Fruit fly (Drosophila melanogaster) whole organism, embryonic: ENCODE results near the gene FoxL1.

Experiments used
- B-H1 ChIP-seq: fragments of 200-800 bp; sonication (Bioruptor generic); IDR thresholded peaks from 3 replicates; pipeline ENCODE4 v1.3.6; 2022; ENCODE audit warnings: missing biosample characterization, missing genetic modification characterization
- CG10209 ChIP-seq: fragments of 200-800 bp; sonication (Bioruptor generic); optimal IDR thresholded peaks from 3 replicates; lab custom pipeline; 2017; ENCODE audit warnings: missing biosample characterization, mild to moderate bottlenecking, missing genetic modification characterization, missing genetic modification reagents
- CG10979 ChIP-seq: fragments of 200-800 bp; sonication (Bioruptor generic); optimal IDR thresholded peaks from 2 replicates; lab custom pipeline; 2018; ENCODE audit warnings: missing biosample characterization, mild to moderate bottlenecking, missing genetic modification characterization, moderate library complexity
- CG12942 ChIP-seq: fragments of 200-800 bp; sonication (Bioruptor generic); optimal IDR thresholded peaks from 3 replicates; lab custom pipeline; 2016; ENCODE audit warnings: missing biosample characterization, missing genetic modification characterization
- CG13123 ChIP-seq: fragments of 200-800 bp; sonication (Bioruptor generic); optimal IDR thresholded peaks from 2 replicates; lab custom pipeline; 2016; ENCODE audit warnings: missing biosample characterization, missing genetic modification characterization
- CG15696 ChIP-seq: fragments of 200-800 bp; sonication (Bioruptor generic); optimal IDR thresholded peaks from 2 replicates; lab custom pipeline; 2019; ENCODE audit warnings: missing biosample characterization, mild to moderate bottlenecking, missing genetic modification characterization, moderate library complexity
- CG1602 ChIP-seq: fragments of 200-800 bp; sonication (Bioruptor generic); optimal IDR thresholded peaks from 3 replicates; lab custom pipeline; 2016; ENCODE audit warnings: missing biosample characterization, missing genetic modification characterization
- CG16815 ChIP-seq: fragments of 200-800 bp; sonication (Bioruptor generic); optimal IDR thresholded peaks from 3 replicates; lab custom pipeline; 2017; ENCODE audit warnings: missing biosample characterization, mild to moderate bottlenecking, missing genetic modification characterization
- CG17361 ChIP-seq: fragments of 200-800 bp; sonication (Bioruptor generic); IDR thresholded peaks from 3 replicates; pipeline ENCODE4 v1.3.6; 2022; ENCODE audit warnings: missing biosample characterization, missing genetic modification characterization
- CG2199 ChIP-seq: fragments of 200-800 bp; sonication (Bioruptor generic); IDR thresholded peaks from 3 replicates; pipeline ENCODE4 v1.3.6; 2022; ENCODE audit warnings: missing biosample characterization, missing genetic modification characterization
- CG33557 ChIP-seq: fragments of 200-800 bp; sonication (Bioruptor generic); optimal IDR thresholded peaks from 2 replicates; lab custom pipeline; 2019; ENCODE audit warnings: missing biosample characterization, mild to moderate bottlenecking, missing genetic modification characterization, moderate library complexity
- CG3407 ChIP-seq: fragments of 200-800 bp; sonication (Bioruptor generic); optimal IDR thresholded peaks from 2 replicates; lab custom pipeline; 2018; ENCODE audit warnings: missing biosample characterization, mild to moderate bottlenecking, missing genetic modification characterization
- CG4404 ChIP-seq: fragments of 200-800 bp; sonication (Bioruptor generic); IDR thresholded peaks from 2 replicates; pipeline ENCODE4 v1.3.6; 2022; ENCODE audit warnings: missing biosample characterization, missing genetic modification characterization
- CG8765 ChIP-seq: fragments of 200-800 bp; sonication (Bioruptor generic); IDR thresholded peaks from 2 replicates; pipeline ENCODE4 v1.3.6; 2022; ENCODE audit warnings: missing biosample characterization, missing genetic modification characterization
- CG8924 ChIP-seq: fragments of 200-800 bp; optimal IDR thresholded peaks from 3 replicates; lab custom pipeline; 2019; ENCODE audit warnings: missing biosample characterization, mild to moderate bottlenecking, missing genetic modification characterization, moderate library complexity
- CG9727 ChIP-seq: fragments of 200-800 bp; sonication (Bioruptor generic); optimal IDR thresholded peaks from 3 replicates; lab custom pipeline; 2017; ENCODE audit warnings: missing biosample characterization, mild to moderate bottlenecking, missing genetic modification characterization
- Dad ChIP-seq: fragments of 200-800 bp; sonication (Bioruptor generic); optimal IDR thresholded peaks from 3 replicates; lab custom pipeline; 2016; ENCODE audit warnings: missing biosample characterization, missing genetic modification characterization
- Doc3 ChIP-seq: fragments of 200-800 bp; sonication (Bioruptor generic); IDR thresholded peaks from 3 replicates; pipeline ENCODE4 v1.3.6; 2022; ENCODE audit warnings: missing biosample characterization, missing genetic modification characterization; ENCODE audit not compliant: partially characterized antibody
- ERR ChIP-seq: fragments of 200-800 bp; sonication (Bioruptor generic); optimal IDR thresholded peaks from 2 replicates; lab custom pipeline; 2016; ENCODE audit warnings: missing biosample characterization, missing genetic modification characterization
- Lhr ChIP-seq: fragments of 200-800 bp; sonication (Bioruptor generic); optimal IDR thresholded peaks from 3 replicates; lab custom pipeline; 2017; ENCODE audit warnings: mild to moderate bottlenecking, missing biosample characterization, missing genetic modification reagents, missing genetic modification characterization
- Max ChIP-seq: fragments of 200-800 bp; sonication (Bioruptor generic); optimal IDR thresholded peaks from 2 replicates; lab custom pipeline; 2016; ENCODE audit warnings: missing biosample characterization, mild to moderate bottlenecking, missing genetic modification characterization
- Nf-YA ChIP-seq: fragments of 200-800 bp; sonication (Bioruptor generic); IDR thresholded peaks from 2 replicates; pipeline ENCODE4 v1.3.6; 2022; ENCODE audit warnings: missing biosample characterization, missing genetic modification characterization
- Oaz ChIP-seq: fragments of 200-800 bp; sonication (Bioruptor generic); IDR thresholded peaks from 2 replicates; pipeline ENCODE4 v1.3.6; 2022; ENCODE audit warnings: missing biosample characterization, missing genetic modification characterization
- Oli ChIP-seq: fragments of 200-800 bp; sonication (Bioruptor generic); optimal IDR thresholded peaks from 2 replicates; lab custom pipeline; 2018; ENCODE audit warnings: missing biosample characterization, mild to moderate bottlenecking, missing genetic modification characterization, moderate library complexity
- Rfx ChIP-seq: fragments of 200-800 bp; sonication (Bioruptor generic); IDR thresholded peaks from 2 replicates; pipeline ENCODE4 v1.3.6; 2022; ENCODE audit warnings: missing biosample characterization, missing genetic modification characterization
- Xrp1 ChIP-seq: fragments of 200-800 bp; sonication (Bioruptor generic); IDR thresholded peaks from 2 replicates; pipeline ENCODE4 v1.3.6; 2022; ENCODE audit warnings: missing biosample characterization, missing genetic modification characterization
- al ChIP-seq: fragments of 200-800 bp; sonication (Bioruptor generic); IDR thresholded peaks from 2 replicates; pipeline ENCODE4 v1.3.6; 2022; ENCODE audit warnings: missing biosample characterization, missing genetic modification characterization
- aop ChIP-seq: fragments of 200-800 bp; sonication (Bioruptor generic); IDR thresholded peaks from 2 replicates; pipeline ENCODE4 v1.3.6; 2022; ENCODE audit warnings: missing biosample characterization, missing genetic modification characterization
- dimm ChIP-seq: fragments of 200-800 bp; sonication (Bioruptor generic); IDR thresholded peaks from 2 replicates; pipeline ENCODE4 v1.3.6; 2022; ENCODE audit warnings: missing biosample characterization, missing genetic modification characterization
- dmrt11E ChIP-seq: fragments of 200-800 bp; sonication (Bioruptor generic); optimal IDR thresholded peaks from 3 replicates; lab custom pipeline; 2018; ENCODE audit warnings: missing biosample characterization, mild to moderate bottlenecking, missing genetic modification characterization, moderate library complexity
- dysf ChIP-seq: fragments of 200-800 bp; sonication (Bioruptor generic); IDR thresholded peaks from 3 replicates; pipeline ENCODE4 v1.3.6; 2022; ENCODE audit warnings: missing biosample characterization, missing genetic modification characterization
- fd96Cb ChIP-seq: fragments of 200-800 bp; sonication (Bioruptor generic); optimal IDR thresholded peaks from 2 replicates; lab custom pipeline; 2018; ENCODE audit warnings: missing biosample characterization, mild to moderate bottlenecking, missing genetic modification characterization, moderate library complexity
- gcm ChIP-seq: fragments of 200-800 bp; sonication (Bioruptor generic); optimal IDR thresholded peaks from 2 replicates; lab custom pipeline; 2019; ENCODE audit warnings: missing biosample characterization, mild to moderate bottlenecking, missing genetic modification characterization, moderate library complexity
- gfzf ChIP-seq: fragments of 200-800 bp; sonication (Bioruptor generic); optimal IDR thresholded peaks from 2 replicates; lab custom pipeline; 2016; ENCODE audit warnings: missing biosample characterization, mild to moderate bottlenecking, missing genetic modification characterization, moderate library complexity
- inv ChIP-seq: fragments of 200-800 bp; sonication (Bioruptor generic); IDR thresholded peaks from 2 replicates; pipeline ENCODE4 v1.3.6; 2022; ENCODE audit warnings: missing biosample characterization, missing genetic modification characterization; ENCODE audit not compliant: partially characterized antibody
- nau ChIP-seq: fragments of 200-800 bp; sonication (Bioruptor generic); optimal IDR thresholded peaks from 3 replicates; lab custom pipeline; 2017; ENCODE audit warnings: missing biosample characterization, mild to moderate bottlenecking, missing genetic modification characterization, missing genetic modification reagents
- nerfin-1 ChIP-seq: fragments of 200-800 bp; sonication (Bioruptor generic); optimal IDR thresholded peaks from 3 replicates; lab custom pipeline; 2019; ENCODE audit warnings: missing biosample characterization, mild to moderate bottlenecking, missing genetic modification characterization, moderate library complexity
- peb ChIP-seq: fragments of 200-800 bp; sonication (Bioruptor generic); IDR thresholded peaks from 2 replicates; pipeline ENCODE4 v1.3.6; 2022; ENCODE audit warnings: missing biosample characterization, missing genetic modification characterization
- phol ChIP-seq: fragments of 200-800 bp; sonication (Bioruptor generic); optimal IDR thresholded peaks from 3 replicates; lab custom pipeline; 2018; ENCODE audit warnings: missing biosample characterization, mild to moderate bottlenecking, missing genetic modification characterization, moderate library complexity
- pros ChIP-seq: fragments of 200-800 bp; sonication (Bioruptor generic); optimal IDR thresholded peaks from 3 replicates; lab custom pipeline; 2019; ENCODE audit warnings: missing biosample characterization, mild to moderate bottlenecking, missing genetic modification characterization, moderate library complexity
- row ChIP-seq: fragments of 200-800 bp; sonication (Bioruptor generic); IDR thresholded peaks from 3 replicates; pipeline ENCODE4 v1.3.6; 2022; ENCODE audit warnings: missing biosample characterization, missing genetic modification characterization
- run ChIP-seq: fragments of 200-800 bp; sonication (Bioruptor generic); optimal IDR thresholded peaks from 3 replicates; lab custom pipeline; 2018; ENCODE audit warnings: missing biosample characterization, mild to moderate bottlenecking, missing genetic modification characterization
- sqz ChIP-seq: fragments of 200-800 bp; sonication (Bioruptor generic); optimal IDR thresholded peaks from 3 replicates; lab custom pipeline; 2018; ENCODE audit warnings: missing biosample characterization, mild to moderate bottlenecking, missing genetic modification characterization
- stwl ChIP-seq: fragments of 200-800 bp; sonication (Bioruptor generic); optimal IDR thresholded peaks from 3 replicates; lab custom pipeline; 2018; ENCODE audit warnings: missing biosample characterization, mild to moderate bottlenecking, missing genetic modification characterization, moderate library complexity
- tin ChIP-seq: fragments of 200-800 bp; sonication (Bioruptor generic); optimal IDR thresholded peaks from 3 replicates; lab custom pipeline; 2016; ENCODE audit warnings: missing biosample characterization, missing genetic modification characterization
- twi ChIP-seq: fragments of 200-800 bp; optimal IDR thresholded peaks from 2 replicates; lab custom pipeline; 2019; ENCODE audit warnings: missing biosample characterization, mild to moderate bottlenecking, missing genetic modification characterization, moderate library complexity
- wdn ChIP-seq: fragments of 200-800 bp; sonication (Bioruptor generic); IDR thresholded peaks from 2 replicates; pipeline ENCODE4 v1.3.6; 2022; ENCODE audit warnings: missing biosample characterization, missing genetic modification characterization
- zen ChIP-seq: fragments of 200-800 bp; sonication (Bioruptor generic); optimal IDR thresholded peaks from 3 replicates; lab custom pipeline; 2018; ENCODE audit warnings: missing biosample characterization, mild to moderate bottlenecking, missing genetic modification characterization, moderate library complexity
- zen2 ChIP-seq: fragments of 200-800 bp; sonication (Bioruptor generic); IDR thresholded peaks from 3 replicates; pipeline ENCODE4 v1.3.6; 2022; ENCODE audit warnings: missing biosample characterization, missing genetic modification characterization; ENCODE audit not compliant: partially characterized antibody
- zfh1 ChIP-seq: fragments of 200-800 bp; sonication (Bioruptor generic); IDR thresholded peaks from 3 replicates; pipeline ENCODE4 v1.3.6; 2022; ENCODE audit warnings: missing biosample characterization, missing genetic modification characterization

FoxL1 gene

dm6 chr3L:3977622-3978355, 40.9 kb upstream of the FoxL1 start (continued):
- TF ChIP-seq Oaz: no peak
- TF ChIP-seq Max (GFP tag; lab: Kevin White, UChicago): no peak
- TF ChIP-seq CG15696 (tag; lab: Kevin White, UChicago): peak; percentile 87
- peak; percentile 2 for TF ChIP-seq twi (tag; lab: Kevin White, UChicago)
- TF ChIP-seq zfh1 (GFP tag; lab: Robert Waterston, UW): 0 out of 3 replicates have a peak, but pooled peaks have one; percentile 20
- no peak for TF ChIP-seq Lhr (GFP tag; lab: Kevin White, UChicago)
- peak; percentile 5 for TF ChIP-seq CG1602 (GFP tag; lab: Kevin White, UChicago)
- TF ChIP-seq CG10979 (tag; lab: Kevin White, UChicago): peak; percentile 76
- TF ChIP-seq row: peak; percentile 54
- peak; percentile 60 for TF ChIP-seq phol
- TF ChIP-seq CG8765 (GFP tag; lab: Robert Waterston, UW): peak; percentile 52; the same call in 1 of the 2 replicates
- TF ChIP-seq Dad (GFP tag; lab: Kevin White, UChicago): no peak
- TF ChIP-seq Oli (tag; lab: Kevin White, UChicago): peak; percentile 20
- TF ChIP-seq nau (GFP tag; lab: Kevin White, UChicago): no peak
- TF ChIP-seq fd96Cb: peak; percentile 36
- TF ChIP-seq wdn (GFP tag; lab: Robert Waterston, UW): no peak
- TF ChIP-seq stwl (tag; lab: Kevin White, UChicago): peak; percentile 27
- no peak for TF ChIP-seq inv
- TF ChIP-seq pros (GFP tag; lab: Kevin White, UChicago): peak; percentile 90
- no peak for TF ChIP-seq nerfin-1 (tag; lab: Kevin White, UChicago)
- peak; percentile 23 for TF ChIP-seq tin (GFP tag; lab: Kevin White, UChicago)
- TF ChIP-seq dmrt11E: peak; percentile 90
- TF ChIP-seq al (GFP tag; lab: Robert Waterston, UW): no peak
- TF ChIP-seq gcm (GFP tag; lab: Kevin White, UChicago): peak; percentile 19
- no peak for TF ChIP-seq Doc3 (GFP tag; lab: Robert Waterston, UW)
- no peak for TF ChIP-seq Rfx
- TF ChIP-seq dimm (GFP tag; lab: Robert Waterston, UW): no peak
- no peak for TF ChIP-seq peb (GFP tag; lab: Robert Waterston, UW)
- peak; percentile 89 for TF ChIP-seq sqz (GFP tag; lab: Kevin White, UChicago)
- peak; percentile 9 for TF ChIP-seq CG10209 (GFP tag; lab: Kevin White, UChicago)
- TF ChIP-seq CG8924: peak; percentile 48
- TF ChIP-seq CG16815 (GFP tag; lab: Kevin White, UChicago): peak; percentile 40
- TF ChIP-seq zen2 (GFP tag; lab: Robert Waterston, UW): no peak
- peak; percentile 64 for TF ChIP-seq Xrp1 (GFP tag; lab: Robert Waterston, UW)
- no peak for TF ChIP-seq CG13123 (GFP tag; lab: Kevin White, UChicago)
- peak; percentile 54 for TF ChIP-seq CG33557 (GFP tag; lab: Kevin White, UChicago)
- TF ChIP-seq aop (GFP tag; lab: Robert Waterston, UW): no peak
- no peak for TF ChIP-seq ERR (GFP tag; lab: Kevin White, UChicago)
- no peak for TF ChIP-seq Nf-YA (GFP tag; lab: Robert Waterston, UW)
- TF ChIP-seq CG9727 (GFP tag; lab: Kevin White, UChicago): peak; percentile 78
- TF ChIP-seq CG2199: no peak
- peak; percentile 67 for TF ChIP-seq CG4404 (GFP tag; lab: Robert Waterston, UW)
- peak; percentile 54; the same call in 2 of the 3 replicates for TF ChIP-seq CG17361 (GFP tag; lab: Robert Waterston, UW)
- no peak for TF ChIP-seq CG12942
- TF ChIP-seq CG3407 (GFP tag; lab: Kevin White, UChicago): no peak
- no peak for TF ChIP-seq dysf
- TF ChIP-seq run: no peak
- no peak for TF ChIP-seq B-H1 (GFP tag; lab: Robert Waterston, UW)
- no peak for TF ChIP-seq gfzf
- TF ChIP-seq zen (tag; lab: Kevin White, UChicago): peak; percentile 90
